Worm (Caenorhabditis elegans) whole organism, mixed stage, embryonic: Measurements from ENCODE around the gene ifet-1.

ENCODE experiments used
- ceh-83 ChIP-seq: fragments of 200-800 bp; sonication (Bioruptor generic); optimal IDR thresholded peaks from 2 replicates; lab custom pipeline; 2018; ENCODE audit warnings: mild to moderate bottlenecking, missing genetic modification characterization, missing compliant biosample characterization
- ham-2 ChIP-seq: fragments of 200-800 bp; sonication (Bioruptor generic); optimal IDR thresholded peaks from 2 replicates; lab custom pipeline; 2018; ENCODE audit warnings: mild to moderate bottlenecking, missing genetic modification characterization, missing compliant biosample characterization
- lsy-2 ChIP-seq: fragments of 150-350 bp; optimal IDR thresholded peaks from 2 replicates; lab custom pipeline; 2014; ENCODE audit warnings: missing biosample characterization, missing genetic modification characterization
- nhr-28 ChIP-seq: fragments of 150-350 bp; optimal IDR thresholded peaks from 2 replicates; lab custom pipeline; 2014; ENCODE audit warnings: missing biosample characterization, missing genetic modification characterization
- unc-39 ChIP-seq: fragments of 150-350 bp; optimal IDR thresholded peaks from 2 replicates; lab custom pipeline; 2014; ENCODE audit warnings: missing biosample characterization, missing genetic modification characterization
- unc-62 ChIP-seq: fragments of 150-350 bp; optimal IDR thresholded peaks from 2 replicates; lab custom pipeline; 2014; ENCODE audit warnings: missing biosample characterization, missing genetic modification reagents, missing genetic modification characterization
- ztf-11 ChIP-seq: fragments of 150-350 bp; optimal IDR thresholded peaks from 2 replicates; lab custom pipeline; 2014; ENCODE audit warnings: missing biosample characterization, missing genetic modification characterization

- TF ChIP-seq unc-62 (GFP tag; lab: Kevin White, UChicago) (no peak), ceh-83 (no peak), ham-2 (no peak), unc-39 (no peak), nhr-28 (tag; lab: Kevin White, UChicago) (no peak), ztf-11 (tag; lab: Kevin White, UChicago) (no peak), lsy-2 (no peak)
Measured at ce11 chrIII:4453301-4453700, 21.6 kb downstream of the ifet-1 start.
